Worm (Caenorhabditis elegans) whole organism, L4/young adult: ENCODE data around the gene nhr-92.

Experiments
- W03F9.2 ChIP-seq: fragments of 150-350 bp; optimal IDR thresholded peaks from 2 replicates; lab custom pipeline; 2014; ENCODE audit warnings: missing biosample characterization, missing genetic modification characterization
- dao-5 ChIP-seq: sonication (generic microtip); optimal IDR thresholded peaks from 2 replicates; lab custom pipeline; 2016; ENCODE audit warnings: missing genotype, missing genetic modification characterization, moderate library complexity, missing compliant biosample characterization
- him-1 ChIP-seq: sonication (generic microtip); optimal IDR thresholded peaks from 2 replicates; lab custom pipeline; 2016; ENCODE audit warnings: missing genotype, missing genetic modification reagents, missing genetic modification characterization, missing compliant biosample characterization

- TF ChIP-seq dao-5 = no peak
- no peak for TF ChIP-seq him-1 (tag; lab: Kevin White, UChicago)
- TF ChIP-seq W03F9.2 (tag; lab: Kevin White, UChicago) = no peak
These were observed 29.5 kb downstream of the nhr-92 start for ce11 chrIV:1649349-1649748.
